Worm (Caenorhabditis elegans): ENCODE results near the gene Y25C1A.7.
A peak's percentile ranks its signal among the peaks of the same experiment; 100 is the strongest.

The Y25C1A.7 gene

DNA sequence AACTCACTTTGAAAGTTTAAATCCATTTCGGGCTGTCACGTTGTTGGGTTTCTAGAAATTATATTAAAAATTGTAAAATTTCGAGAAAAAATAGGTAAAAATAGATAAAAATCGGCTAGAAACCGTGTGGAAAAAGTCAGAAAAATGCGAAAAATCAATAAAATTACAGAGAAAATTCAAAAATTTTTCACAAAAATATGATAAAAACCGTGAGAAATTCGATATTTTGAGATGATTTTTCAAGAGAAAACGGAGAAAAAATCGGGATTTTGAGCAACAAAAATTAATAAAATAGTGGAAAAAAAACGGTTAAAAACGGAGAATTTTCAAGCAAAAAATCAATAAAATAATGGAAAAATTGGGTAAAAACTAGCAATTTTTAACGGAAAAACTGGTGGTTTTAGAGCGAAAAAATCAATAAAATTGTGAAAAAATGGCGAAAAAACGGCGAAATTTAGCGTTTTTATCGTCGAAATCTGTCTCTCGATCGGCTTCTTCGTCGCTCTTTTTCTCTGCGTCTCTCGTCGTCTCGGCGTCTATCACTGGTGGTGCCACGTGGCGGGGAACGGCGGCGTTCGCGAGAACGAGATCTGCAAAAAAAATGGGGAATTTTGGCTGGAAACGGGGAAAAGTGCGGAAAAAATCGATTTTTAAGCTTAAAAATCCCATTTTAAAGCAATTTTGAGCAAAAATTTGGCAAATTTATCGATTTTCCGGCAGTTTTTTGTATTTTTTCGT lies at the start of gene Y25C1A.7:
Y25C1A.7 (minus strand) TSS at position 51 of the 738 bp plus-strand sequence.
- TF ChIP-seq crh-2 (tag; optimal IDR thresholded peaks at IDR 0.05), result peak; percentile 60
- no peak for TF ChIP-seq nhr-237 (tag; optimal IDR thresholded peaks at IDR 0.05)

DNA sequence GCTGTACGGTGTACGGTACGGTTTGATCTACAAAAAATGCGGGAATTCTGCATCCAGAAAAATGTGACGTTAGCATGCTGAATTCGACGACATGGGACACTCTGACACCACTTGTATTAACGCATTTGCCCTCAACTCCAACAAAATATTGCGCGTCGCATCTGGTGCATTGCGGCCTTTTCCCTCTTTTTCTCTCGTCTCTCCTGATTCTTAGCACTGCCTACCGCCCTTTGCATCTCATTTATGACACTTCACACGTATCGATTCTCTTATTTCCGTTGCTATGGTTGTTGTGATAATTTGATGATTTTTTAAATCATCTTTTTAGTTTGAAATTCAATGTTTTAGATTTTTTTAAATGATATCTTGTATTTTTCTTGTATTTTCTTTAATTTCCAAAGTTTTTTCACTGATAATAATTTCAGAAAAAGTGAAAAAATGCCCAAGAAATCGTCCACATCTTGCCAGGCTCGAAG lies 48.1 kb upstream of the Y25C1A.7 start, which contains the start of gene T10D4.6:
T10D4.6 (plus strand) TSS at position 426 of the 476 bp plus-strand sequence.
- TF ChIP-seq ceh-16 (tag; optimal IDR thresholded peaks at IDR 0.05), result no peak
- TF ChIP-seq nhr-25 (tag; optimal IDR thresholded peaks at IDR 0.05), result no peak
- TF ChIP-seq ztf-4 (tag; optimal IDR thresholded peaks at IDR 0.05), result no peak
- no peak for TF ChIP-seq snpc-4 (tag; optimal IDR thresholded peaks at IDR 0.05)
- TF ChIP-seq lsy-2 (tag; optimal IDR thresholded peaks at IDR 0.05), result no peak
- TF ChIP-seq nhr-23 (tag; optimal IDR thresholded peaks at IDR 0.05), result no peak
- TF ChIP-seq mab-5 (tag; optimal IDR thresholded peaks at IDR 0.05), result no peak
- TF ChIP-seq ztf-1 (GFP tag; conservative IDR thresholded peaks at IDR 0.05), result no peak
- no peak for TF ChIP-seq zag-1 (tag; optimal IDR thresholded peaks at IDR 0.05)
- TF ChIP-seq nhr-10 (tag; optimal IDR thresholded peaks at IDR 0.05), result no peak
- peak; percentile 72 for TF ChIP-seq C34F6.9 (tag; optimal IDR thresholded peaks at IDR 0.05)
- peak; percentile 28 for TF ChIP-seq unc-55 (GFP tag; optimal IDR thresholded peaks at IDR 0.05)
- TF ChIP-seq sma-3 (GFP tag; optimal IDR thresholded peaks at IDR 0.05), result no peak
- TF ChIP-seq ceh-82 (tag; optimal IDR thresholded peaks at IDR 0.05), result no peak
- peak; percentile 25 for TF ChIP-seq nhr-129 (tag; optimal IDR thresholded peaks at IDR 0.05)
- peak; percentile 30 for TF ChIP-seq crh-2 (tag; optimal IDR thresholded peaks at IDR 0.05)
- TF ChIP-seq ZK546.5 (tag; optimal IDR thresholded peaks at IDR 0.05), result no peak
- TF ChIP-seq elt-3 (tag; optimal IDR thresholded peaks at IDR 0.05), result no peak
- TF ChIP-seq R02D3.7 (tag; optimal IDR thresholded peaks at IDR 0.05), result no peak
- no peak for TF ChIP-seq blmp-1 (tag; optimal IDR thresholded peaks at IDR 0.05; ENCODE audit: insufficient read depth)
- no peak for TF ChIP-seq egl-27 (tag; optimal IDR thresholded peaks at IDR 0.05)
- TF ChIP-seq lin-13 (GFP tag; optimal IDR thresholded peaks at IDR 0.05), result no peak
- TF ChIP-seq skn-1 (tag; optimal IDR thresholded peaks at IDR 0.05), result no peak
- TF ChIP-seq gmeb-1 (tag; optimal IDR thresholded peaks at IDR 0.05), result no peak
- TF ChIP-seq ztf-11 (tag; optimal IDR thresholded peaks at IDR 0.05), result no peak
- no peak for TF ChIP-seq nhr-6 (tag; optimal IDR thresholded peaks at IDR 0.05)

DNA sequence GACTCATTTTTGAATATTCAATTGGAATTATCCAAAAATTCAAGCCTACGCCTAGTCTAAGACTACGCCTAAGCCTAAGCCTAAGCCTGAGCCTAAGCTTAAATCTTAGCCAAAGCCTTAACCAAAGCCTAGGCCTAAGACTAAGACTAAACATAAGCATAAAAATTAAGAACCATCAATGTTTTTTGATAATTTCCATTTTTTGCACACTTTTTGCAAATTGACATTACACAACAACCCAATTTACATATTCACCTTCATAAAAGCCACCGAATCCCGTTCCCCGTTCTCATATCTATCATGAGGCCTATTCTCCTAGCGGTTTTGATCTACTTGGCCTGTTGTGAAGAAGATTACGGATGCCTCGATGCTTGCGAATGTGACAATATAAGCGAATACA lies 46.6 kb upstream of the Y25C1A.7 start, which contains the start of gene T10D4.7:
T10D4.7 (plus strand) TSS at position 301 of the 400 bp plus-strand sequence.
- no peak for TF ChIP-seq elt-1 (tag; optimal IDR thresholded peaks at IDR 0.05)
- no peak for TF ChIP-seq mab-5 (tag; optimal IDR thresholded peaks at IDR 0.05)
- no peak for TF ChIP-seq egl-27 (tag; optimal IDR thresholded peaks at IDR 0.05)

DNA sequence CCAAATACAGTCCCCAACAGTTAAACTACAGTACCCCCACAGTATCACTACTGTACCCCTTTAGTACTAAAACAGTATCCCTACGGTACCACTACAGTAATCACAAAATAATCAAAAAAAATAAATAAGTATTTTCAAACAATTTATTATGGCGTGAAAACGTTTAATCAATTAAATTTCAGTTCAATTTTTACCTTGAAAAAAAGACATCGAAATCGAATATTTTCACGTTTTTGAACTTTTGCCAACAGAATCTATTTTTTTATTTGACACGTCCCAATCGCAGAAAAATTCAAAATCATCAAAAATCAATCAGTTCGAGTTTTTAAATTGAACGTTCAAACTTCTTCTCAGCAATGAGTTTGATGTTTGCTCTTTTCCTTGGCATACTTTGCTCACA lies 43.1 kb upstream of the Y25C1A.7 start, which contains the start of gene clec-123:
clec-123 (plus strand) TSS at position 301 of the 400 bp plus-strand sequence.
- no peak for TF ChIP-seq ceh-16 (tag; optimal IDR thresholded peaks at IDR 0.05)
- no peak for TF ChIP-seq unc-55 (GFP tag; optimal IDR thresholded peaks at IDR 0.05)
- TF ChIP-seq nhr-237 (tag; optimal IDR thresholded peaks at IDR 0.05), result no peak
- TF ChIP-seq lin-39 (tag; optimal IDR thresholded peaks at IDR 0.05), result no peak
- TF ChIP-seq mab-5 (tag; optimal IDR thresholded peaks at IDR 0.05), result no peak
- no peak for TF ChIP-seq ceh-82 (tag; optimal IDR thresholded peaks at IDR 0.05)
- no peak for TF ChIP-seq sma-9 (GFP tag; optimal IDR thresholded peaks at IDR 0.05)
- TF ChIP-seq sma-9 (tag; optimal IDR thresholded peaks at IDR 0.05), result no peak
- no peak for TF ChIP-seq nhr-23 (tag; optimal IDR thresholded peaks at IDR 0.05)
- no peak for TF ChIP-seq nhr-6 (tag; optimal IDR thresholded peaks at IDR 0.05)
- no peak for TF ChIP-seq nhr-25 (tag; optimal IDR thresholded peaks at IDR 0.05)
- no peak for TF ChIP-seq ztf-11 (tag; optimal IDR thresholded peaks at IDR 0.05)
- TF ChIP-seq nhr-77 (tag; optimal IDR thresholded peaks at IDR 0.05), result no peak
- no peak for TF ChIP-seq ztf-1 (GFP tag; conservative IDR thresholded peaks at IDR 0.05)
- TF ChIP-seq unc-62 (GFP tag; optimal IDR thresholded peaks at IDR 0.05), result no peak

DNA sequence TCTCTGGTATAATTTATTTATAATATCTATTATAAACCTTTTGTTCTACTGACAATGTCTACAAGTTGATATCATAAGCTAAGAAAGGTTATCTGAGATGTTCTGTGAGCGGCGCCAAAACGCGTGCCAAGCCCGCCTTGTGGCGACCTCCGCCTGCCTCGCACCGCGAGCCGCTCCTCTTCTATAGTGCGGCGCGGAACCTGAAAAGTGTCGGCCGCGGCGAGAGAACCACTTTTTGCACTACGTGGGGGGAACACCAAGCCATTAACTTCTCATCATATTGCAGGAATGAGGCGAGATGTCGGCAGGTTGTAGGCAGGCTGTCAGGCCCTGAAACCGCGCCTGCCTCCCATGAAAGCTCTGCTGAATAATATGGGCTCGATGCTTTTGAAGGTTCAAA lies 42.4 kb upstream of the Y25C1A.7 start:
- TF ChIP-seq fos-1 (tag; optimal IDR thresholded peaks at IDR 0.05) (no peak), sma-3 (GFP tag; optimal IDR thresholded peaks at IDR 0.05) (no peak), snpc-4 (tag; optimal IDR thresholded peaks at IDR 0.05) (peak; percentile 45)
